Worm (Caenorhabditis elegans): Measurements from ENCODE around the gene B0310.1.

ce11 chrX:476261-476660, 16.8 kb upstream of the B0310.1 start, which contains the start of gene F38G1.3:
- no peak for TF ChIP-seq lin-13 (tag; optimal IDR thresholded peaks at IDR 0.05)
- no peak for TF ChIP-seq nhr-76 (tag; optimal IDR thresholded peaks at IDR 0.05)
- no peak for TF ChIP-seq snpc-4 (tag; optimal IDR thresholded peaks at IDR 0.05)
- no peak for TF ChIP-seq unc-62 (GFP tag; optimal IDR thresholded peaks at IDR 0.05)
- TF ChIP-seq cnd-1 (tag; optimal IDR thresholded peaks at IDR 0.05) = no peak
- TF ChIP-seq elt-3 (tag; optimal IDR thresholded peaks at IDR 0.05) = no peak

All from whole organism, mixed stage, embryonic.